Worm (Caenorhabditis elegans) whole organism, L4/young adult: Measurements from ENCODE around the gene F19G12.9.

ENCODE experiments used
- dao-5 ChIP-seq: sonication (generic microtip); optimal IDR thresholded peaks from 2 replicates; lab custom pipeline; 2016; ENCODE audit warnings: missing genotype, missing genetic modification characterization, moderate library complexity, missing compliant biosample characterization
- him-1 ChIP-seq: sonication (generic microtip); optimal IDR thresholded peaks from 2 replicates; lab custom pipeline; 2016; ENCODE audit warnings: missing genotype, missing genetic modification reagents, missing genetic modification characterization, missing compliant biosample characterization

DNA sequence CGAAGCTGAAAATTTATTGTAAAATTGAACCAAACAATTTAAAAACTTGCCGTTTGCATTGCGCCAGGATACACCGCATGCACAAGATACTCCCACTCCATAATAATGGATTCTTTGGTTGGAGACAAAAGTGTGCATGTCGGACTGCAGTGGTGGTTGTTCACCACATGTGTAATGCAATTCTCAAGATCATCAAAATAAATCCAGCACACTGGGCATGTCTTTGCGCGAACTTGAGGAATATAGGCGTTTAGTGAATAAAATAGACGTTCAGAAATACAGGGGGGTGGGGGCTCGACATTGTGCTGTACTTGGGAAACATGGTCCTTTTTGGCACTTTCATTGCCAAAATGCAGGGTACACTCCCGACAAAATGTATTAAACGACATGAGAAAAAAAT is 7.4 kb downstream of the F19G12.9 start, which contains the start of gene F19G12.11:
- no peak for TF ChIP-seq him-1 (tag; lab: Kevin White, UChicago)
- no peak for TF ChIP-seq dao-5
